Fruit fly (Drosophila melanogaster) whole organism, embryonic: ENCODE results near the gene Nazo.
A peak's percentile ranks its signal among the peaks of the same experiment; 100 is the strongest.

Experiments
- CG12942 ChIP-seq: fragments of 200-800 bp; sonication (Bioruptor generic); optimal IDR thresholded peaks from 3 replicates; lab custom pipeline; 2016; ENCODE audit warnings: missing biosample characterization, missing genetic modification characterization
- CG13296 ChIP-seq: fragments of 200-800 bp; sonication (Bioruptor generic); optimal IDR thresholded peaks from 3 replicates; lab custom pipeline; 2018; ENCODE audit warnings: missing biosample characterization, mild to moderate bottlenecking, missing genetic modification characterization
- CG13894 ChIP-seq: fragments of 200-800 bp; sonication (Bioruptor generic); optimal IDR thresholded peaks from 3 replicates; lab custom pipeline; 2018; ENCODE audit warnings: missing biosample characterization, mild to moderate bottlenecking, missing genetic modification characterization, moderate library complexity
- CG14014 ChIP-seq: fragments of 200-800 bp; sonication (Bioruptor generic); IDR thresholded peaks from 2 replicates; pipeline ENCODE4 v1.3.6; 2022; ENCODE audit warnings: missing biosample characterization, missing genetic modification characterization
- CG15269 ChIP-seq: fragments of 200-800 bp; sonication (Bioruptor generic); optimal IDR thresholded peaks from 2 replicates; lab custom pipeline; 2018; ENCODE audit warnings: missing biosample characterization, mild to moderate bottlenecking, missing genetic modification characterization, moderate library complexity
- CG16863 ChIP-seq: fragments of 200-800 bp; sonication (Bioruptor generic); optimal IDR thresholded peaks from 3 replicates; lab custom pipeline; 2016; ENCODE audit warnings: missing biosample characterization, missing genetic modification characterization
- CG18262 ChIP-seq: fragments of 200-800 bp; optimal IDR thresholded peaks from 3 replicates; lab custom pipeline; 2019; ENCODE audit warnings: missing biosample characterization, mild to moderate bottlenecking, missing genetic modification characterization, moderate library complexity
- CG2199 ChIP-seq: fragments of 200-800 bp; sonication (Bioruptor generic); IDR thresholded peaks from 3 replicates; pipeline ENCODE4 v1.3.6; 2022; ENCODE audit warnings: missing biosample characterization, missing genetic modification characterization
- CG2712 ChIP-seq: fragments of 200-800 bp; optimal IDR thresholded peaks from 3 replicates; lab custom pipeline; 2019; ENCODE audit warnings: missing biosample characterization, mild to moderate bottlenecking, missing genetic modification characterization, moderate library complexity
- CG32767 ChIP-seq: fragments of 200-800 bp; sonication (Bioruptor generic); IDR thresholded peaks from 2 replicates; pipeline ENCODE4 v1.3.6; 2022; ENCODE audit warnings: missing biosample characterization, missing genetic modification characterization
- CG33213 ChIP-seq: fragments of 200-800 bp; sonication (Bioruptor generic); optimal IDR thresholded peaks from 3 replicates; lab custom pipeline; 2016; ENCODE audit warnings: missing biosample characterization, missing genetic modification characterization
- CG4730 ChIP-seq: fragments of 200-800 bp; sonication (Bioruptor generic); IDR thresholded peaks from 2 replicates; pipeline ENCODE4 v1.3.6; 2022; ENCODE audit warnings: missing biosample characterization, missing genetic modification characterization
- CG7786 ChIP-seq: fragments of 200-800 bp; sonication (Bioruptor generic); optimal IDR thresholded peaks from 2 replicates; lab custom pipeline; 2016; ENCODE audit warnings: missing biosample characterization, missing genetic modification characterization
- CG7839 ChIP-seq: fragments of 200-800 bp; sonication (Bioruptor generic); optimal IDR thresholded peaks from 3 replicates; lab custom pipeline; 2018; ENCODE audit warnings: missing biosample characterization, mild to moderate bottlenecking, missing genetic modification characterization, moderate library complexity
- CTCF ChIP-seq: fragments of 200-800 bp; sonication (Bioruptor generic); optimal IDR thresholded peaks from 2 replicates; lab custom pipeline; 2017; ENCODE audit warnings: missing biosample characterization, mild to moderate bottlenecking, missing genetic modification characterization, moderate library complexity
- D ChIP-seq, 2 experiments: fragments of 200-800 bp in 1 of 2; fragments of >200 bp in 1 of 2; sonication (Bioruptor generic) in 1 of 2; optimal IDR thresholded peaks; 2 replicates in 1 of 2; 3 replicates in 1 of 2; lab custom pipeline; 2017; ENCODE audit warnings: mild to moderate bottlenecking in 1 of 2, missing biosample characterization in 1 of 2, missing genetic modification characterization in 1 of 2, missing genetic modification reagents in 1 of 2
- Dip3 ChIP-seq: fragments of 200-800 bp; sonication (Bioruptor generic); optimal IDR thresholded peaks from 3 replicates; lab custom pipeline; 2016; ENCODE audit warnings: missing biosample characterization, missing genetic modification characterization
- Doc2 ChIP-seq: fragments of 200-800 bp; sonication (Bioruptor generic); IDR thresholded peaks from 2 replicates; pipeline ENCODE4 v1.3.6; 2022; ENCODE audit warnings: missing biosample characterization, missing genetic modification characterization
- Dp ChIP-seq: fragments of 200-800 bp; sonication (Bioruptor generic); optimal IDR thresholded peaks from 2 replicates; lab custom pipeline; 2018; ENCODE audit warnings: missing biosample characterization, mild to moderate bottlenecking, missing genetic modification characterization, moderate library complexity
- Drgx ChIP-seq: fragments of 200-800 bp; sonication (Bioruptor generic); IDR thresholded peaks from 2 replicates; pipeline ENCODE4 v1.3.6; 2022; ENCODE audit warnings: missing biosample characterization, missing genetic modification characterization
- Fer3 ChIP-seq: fragments of 200-800 bp; sonication (Bioruptor generic); optimal IDR thresholded peaks from 2 replicates; lab custom pipeline; 2018; ENCODE audit warnings: missing biosample characterization, mild to moderate bottlenecking, missing genetic modification characterization, moderate library complexity
- Gsc ChIP-seq: fragments of 200-800 bp; sonication (Bioruptor generic); IDR thresholded peaks from 2 replicates; pipeline ENCODE4 v1.3.6; 2022; ENCODE audit warnings: missing biosample characterization, missing genetic modification characterization
- H2.0 ChIP-seq: fragments of 200-800 bp; sonication (Bioruptor generic); IDR thresholded peaks from 2 replicates; pipeline ENCODE4 v1.3.6; 2022; ENCODE audit warnings: missing biosample characterization, missing genetic modification characterization
- HLH4C ChIP-seq: fragments of 200-800 bp; sonication (Bioruptor generic); IDR thresholded peaks from 3 replicates; pipeline ENCODE4 v1.3.6; 2022; ENCODE audit warnings: missing biosample characterization, missing genetic modification characterization; ENCODE audit not compliant: partially characterized antibody
- HLH54F ChIP-seq: fragments of 200-800 bp; sonication (Bioruptor generic); optimal IDR thresholded peaks from 3 replicates; lab custom pipeline; 2016; ENCODE audit warnings: missing biosample characterization, missing genetic modification characterization
- HLHmδ ChIP-seq: fragments of 200-800 bp; sonication (Bioruptor generic); optimal IDR thresholded peaks from 2 replicates; lab custom pipeline; 2018; ENCODE audit warnings: missing biosample characterization, mild to moderate bottlenecking, missing genetic modification characterization, moderate library complexity
- Hmr ChIP-seq: fragments of 200-800 bp; sonication (Bioruptor generic); optimal IDR thresholded peaks from 3 replicates; lab custom pipeline; 2017; ENCODE audit warnings: mild to moderate bottlenecking, missing biosample characterization, missing genetic modification reagents, missing genetic modification characterization
- PHDP ChIP-seq: fragments of 200-800 bp; sonication (Bioruptor generic); optimal IDR thresholded peaks from 3 replicates; lab custom pipeline; 2018; ENCODE audit warnings: missing biosample characterization, mild to moderate bottlenecking, missing genetic modification characterization, moderate library complexity
- Ravus ChIP-seq: fragments of 200-800 bp; sonication (Bioruptor generic); IDR thresholded peaks from 2 replicates; pipeline ENCODE4 v1.3.6; 2022; ENCODE audit warnings: missing biosample characterization, missing genetic modification characterization
- Sry-β ChIP-seq: fragments of 200-800 bp; sonication (Bioruptor generic); optimal IDR thresholded peaks from 2 replicates; lab custom pipeline; 2018; ENCODE audit warnings: missing biosample characterization, mild to moderate bottlenecking, missing genetic modification characterization, moderate library complexity
- ara ChIP-seq: fragments of 200-800 bp; sonication (Bioruptor generic); IDR thresholded peaks from 2 replicates; pipeline ENCODE4 v1.3.6; 2022; ENCODE audit warnings: missing biosample characterization, missing genetic modification characterization
- bbx ChIP-seq: fragments of 200-800 bp; sonication (Bioruptor generic); IDR thresholded peaks from 2 replicates; pipeline ENCODE4 v1.3.6; 2022; ENCODE audit warnings: missing biosample characterization, missing genetic modification characterization; ENCODE audit not compliant: partially characterized antibody
- chinmo ChIP-seq: fragments of 200-800 bp; sonication (Bioruptor generic); IDR thresholded peaks from 4 replicates; pipeline ENCODE4 v1.3.6; 2022; ENCODE audit warnings: missing biosample characterization, missing genetic modification characterization; ENCODE audit not compliant: partially characterized antibody
- dan ChIP-seq: fragments of 200-800 bp; sonication (Bioruptor generic); IDR thresholded peaks from 2 replicates; pipeline ENCODE4 v1.3.6; 2022; ENCODE audit warnings: missing biosample characterization, missing genetic modification characterization
- dmrt11E ChIP-seq: fragments of 200-800 bp; sonication (Bioruptor generic); optimal IDR thresholded peaks from 3 replicates; lab custom pipeline; 2018; ENCODE audit warnings: missing biosample characterization, mild to moderate bottlenecking, missing genetic modification characterization, moderate library complexity
- fd96Cb ChIP-seq: fragments of 200-800 bp; sonication (Bioruptor generic); optimal IDR thresholded peaks from 2 replicates; lab custom pipeline; 2018; ENCODE audit warnings: missing biosample characterization, mild to moderate bottlenecking, missing genetic modification characterization, moderate library complexity
- ftz-f1 ChIP-seq: fragments of 200-800 bp; sonication (Bioruptor generic); optimal IDR thresholded peaks from 2 replicates; lab custom pipeline; 2016; ENCODE audit warnings: missing biosample characterization, missing genetic modification characterization
- gce ChIP-seq: fragments of 200-800 bp; sonication (Bioruptor generic); IDR thresholded peaks from 3 replicates; pipeline ENCODE4 v1.3.6; 2022; ENCODE audit warnings: missing biosample characterization, missing genetic modification characterization
- gsb ChIP-seq: fragments of 200-800 bp; sonication (Bioruptor generic); IDR thresholded peaks from 2 replicates; pipeline ENCODE4 v1.3.6; 2022; ENCODE audit warnings: missing biosample characterization, missing genetic modification characterization
- kah ChIP-seq: fragments of 200-800 bp; sonication (Bioruptor generic); optimal IDR thresholded peaks from 2 replicates; lab custom pipeline; 2018; ENCODE audit warnings: missing biosample characterization, mild to moderate bottlenecking, missing genetic modification characterization
- mam ChIP-seq: fragments of 200-800 bp; sonication (Bioruptor generic); optimal IDR thresholded peaks from 3 replicates; lab custom pipeline; 2016; ENCODE audit warnings: missing biosample characterization, missing genetic modification characterization
- mld ChIP-seq: fragments of 200-800 bp; sonication (Bioruptor generic); IDR thresholded peaks from 3 replicates; pipeline ENCODE4 v1.3.6; 2022; ENCODE audit warnings: missing biosample characterization, missing genetic modification characterization; ENCODE audit not compliant: partially characterized antibody
- pb ChIP-seq: fragments of 200-800 bp; sonication (Bioruptor generic); optimal IDR thresholded peaks from 3 replicates; lab custom pipeline; 2016; ENCODE audit warnings: missing biosample characterization, missing genetic modification characterization
- pfk ChIP-seq: fragments of 200-800 bp; sonication (Bioruptor generic); optimal IDR thresholded peaks from 2 replicates; lab custom pipeline; 2018; ENCODE audit warnings: missing biosample characterization, mild to moderate bottlenecking, missing genetic modification characterization, moderate library complexity
- pros ChIP-seq: fragments of 200-800 bp; sonication (Bioruptor generic); optimal IDR thresholded peaks from 3 replicates; lab custom pipeline; 2019; ENCODE audit warnings: missing biosample characterization, mild to moderate bottlenecking, missing genetic modification characterization, moderate library complexity
- salm ChIP-seq: fragments of 200-800 bp; sonication (Bioruptor generic); optimal IDR thresholded peaks from 2 replicates; lab custom pipeline; 2018; ENCODE audit warnings: missing biosample characterization, mild to moderate bottlenecking, missing genetic modification characterization
- sc ChIP-seq, 3 experiments: fragments of >200 bp in 2 of 3; fragments of 200-800 bp in 1 of 3; sonication (Bioruptor generic) in 1 of 3; optimal IDR thresholded peaks; 2 replicates in 2 of 3; 3 replicates in 1 of 3; lab custom pipeline; 2017; ENCODE audit warnings: mild to moderate bottlenecking in 1 of 3, missing biosample characterization in 1 of 3, missing genetic modification characterization in 1 of 3, missing genetic modification reagents in 1 of 3
- sim ChIP-seq: fragments of 200-800 bp; sonication (Bioruptor generic); IDR thresholded peaks from 2 replicates; pipeline ENCODE4 v1.3.6; 2022; ENCODE audit warnings: missing biosample characterization, missing genetic modification characterization
- tio ChIP-seq: fragments of 200-800 bp; sonication (Bioruptor generic); optimal IDR thresholded peaks from 2 replicates; lab custom pipeline; 2017; ENCODE audit warnings: missing biosample characterization, missing genetic modification characterization, inconsistent platforms
- wdn ChIP-seq: fragments of 200-800 bp; sonication (Bioruptor generic); IDR thresholded peaks from 2 replicates; pipeline ENCODE4 v1.3.6; 2022; ENCODE audit warnings: missing biosample characterization, missing genetic modification characterization

Gene Nazo

dm6 chr3R:8243720-8244119 is 44.0 kb upstream of the Nazo start, which contains the start of the genes CG9636, CG18749 and CG33722 (continued):
- TF ChIP-seq pb (GFP tag; lab: Kevin White, UChicago), result no peak
- no peak for TF ChIP-seq Doc2 (GFP tag; lab: Robert Waterston, UW)
- TF ChIP-seq ftz-f1 (GFP tag; lab: Kevin White, UChicago), result no peak
- TF ChIP-seq wdn (GFP tag; lab: Robert Waterston, UW), result no peak
- TF ChIP-seq kah, result no peak
- TF ChIP-seq mld (GFP tag; lab: Robert Waterston, UW), result peak; percentile 90
- TF ChIP-seq CG12942 (GFP tag; lab: Kevin White, UChicago), result peak; percentile 58
- peak; percentile 70 for TF ChIP-seq Hmr
- peak; percentile 71 for TF ChIP-seq CG7839 (tag; lab: Kevin White, UChicago)
- TF ChIP-seq salm (tag; lab: Kevin White, UChicago), result peak; percentile 35
- peak; percentile 89 for TF ChIP-seq bbx (GFP tag; lab: Robert Waterston, UW)
- TF ChIP-seq CG16863 (GFP tag; lab: Kevin White, UChicago), result no peak
- no peak for TF ChIP-seq sim
- TF ChIP-seq ara (GFP tag; lab: Robert Waterston, UW), result peak; percentile 43; the same call in 1 of the 2 replicates
- peak; percentile 25; the same call in 1 of the 2 replicates for TF ChIP-seq H2.0 (GFP tag; lab: Robert Waterston, UW)
- peak; percentile 30 for TF ChIP-seq CG33213 (GFP tag; lab: Kevin White, UChicago)
- no peak for TF ChIP-seq CG7786 (GFP tag; lab: Kevin White, UChicago)
- peak; percentile 48 for TF ChIP-seq Dp
- TF ChIP-seq CTCF, result peak; percentile 10
- peak; percentile 15 for TF ChIP-seq tio (GFP tag; lab: Kevin White, UChicago)
- TF ChIP-seq pros, result peak; percentile 16
- peak; percentile 55; the same call in 1 of the 2 replicates for TF ChIP-seq CG14014 (GFP tag; lab: Robert Waterston, UW)
- TF ChIP-seq sc (optimal IDR thresholded peaks at IDR 0.05; lab: Kevin White, UChicago), result no peak
- TF ChIP-seq sc (GFP tag; optimal IDR thresholded peaks at IDR 0.05; lab: Kevin White, UChicago), result peak; percentile 28
- 0 out of 3 replicates have a peak, but pooled peaks have one; percentile 13 for TF ChIP-seq CG2199 (GFP tag; lab: Robert Waterston, UW)
- peak; percentile 75 for TF ChIP-seq PHDP
- TF ChIP-seq HLHmδ (GFP tag; lab: Kevin White, UChicago), result no peak
- TF ChIP-seq CG4730 (GFP tag; lab: Robert Waterston, UW), result peak; percentile 56; the same call in 1 of the 2 replicates
- TF ChIP-seq CG15269 (tag; lab: Kevin White, UChicago), result peak; percentile 61
- TF ChIP-seq mam, result peak; percentile 48
- peak; percentile 37 for TF ChIP-seq fd96Cb (tag; lab: Kevin White, UChicago)
- TF ChIP-seq CG13894 (tag; lab: Kevin White, UChicago), result peak; percentile 81
- TF ChIP-seq Drgx (GFP tag; lab: Robert Waterston, UW), result no peak
- TF ChIP-seq CG2712 (tag; lab: Kevin White, UChicago), result peak; percentile 84
- TF ChIP-seq Ravus (GFP tag; lab: Robert Waterston, UW), result no peak
- no peak for TF ChIP-seq pfk (GFP tag; lab: Kevin White, UChicago)
- 0 out of 3 replicates have a peak, but pooled peaks have one; percentile 36 for TF ChIP-seq gce (GFP tag; lab: Robert Waterston, UW)
- TF ChIP-seq CG32767 (GFP tag; lab: Robert Waterston, UW), result no peak
- TF ChIP-seq Dip3 (GFP tag; lab: Kevin White, UChicago), result peak; percentile 20
- peak; percentile 77 for TF ChIP-seq Sry-β (GFP tag; lab: Kevin White, UChicago)
- TF ChIP-seq CG18262 (tag; lab: Kevin White, UChicago), result peak; percentile 76
- peak; percentile 68 for TF ChIP-seq CG13296
- TF ChIP-seq Gsc, result no peak
- no peak for TF ChIP-seq D (optimal IDR thresholded peaks at IDR 0.05; lab: Kevin White, UChicago)
- TF ChIP-seq D (GFP tag; optimal IDR thresholded peaks at IDR 0.05; lab: Kevin White, UChicago), result peak; percentile 10
- peak; percentile 16 for TF ChIP-seq HLH54F (GFP tag; lab: Kevin White, UChicago)
- TF ChIP-seq dmrt11E (tag; lab: Kevin White, UChicago), result peak; percentile 70
- TF ChIP-seq dan (GFP tag; lab: Robert Waterston, UW), result no peak
- no peak for TF ChIP-seq gsb (GFP tag; lab: Robert Waterston, UW)
- peak; percentile 99 for TF ChIP-seq HLH4C (GFP tag; lab: Robert Waterston, UW)
- TF ChIP-seq chinmo (GFP tag; lab: Robert Waterston, UW), result peak; percentile 91; the same call in 3 of the 4 replicates
- peak; percentile 56 for TF ChIP-seq Fer3 (tag; lab: Kevin White, UChicago)
